Worm (Caenorhabditis elegans): Measurements from ENCODE around the gene ZC196.5.
"Not testable (repeated sequence)": the region's sequence is repeated elsewhere in the genome, so short reads cannot be mapped to it uniquely, and the experiment has no call there.

ZC196.5 gene

ce11 chrV:8696218-8696617 is 33.0 kb upstream of the ZC196.5 start, which contains the start of gene ZC190.10:
Gene ZC190.10 (minus strand): TSS chrV:8696318.
- not testable (repeated sequence) for TF ChIP-seq elt-1 (tag; optimal IDR thresholded peaks at IDR 0.05; ENCODE audit: borderline replicate concordance, insufficient read depth); cnd-1 (tag; optimal IDR thresholded peaks at IDR 0.05); snpc-4 (tag; optimal IDR thresholded peaks at IDR 0.05)

DNA sequence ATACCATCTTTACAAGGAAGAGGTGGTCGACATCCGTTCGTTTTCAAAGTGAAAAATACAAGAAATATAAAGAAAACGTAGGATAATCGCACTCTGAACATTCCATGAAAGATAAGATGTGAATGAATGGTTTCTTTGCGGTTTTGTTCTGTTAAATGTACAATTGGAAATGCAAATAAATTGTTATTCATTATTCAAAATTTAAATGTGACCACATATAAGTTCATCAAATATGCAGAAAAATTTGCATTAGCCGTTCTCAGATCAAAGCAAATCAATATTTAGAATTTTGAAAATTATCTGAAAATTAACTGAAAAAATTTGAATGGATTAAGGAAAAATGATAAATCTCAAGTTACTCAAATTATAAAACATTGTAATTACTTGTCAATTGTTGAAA is 17.3 kb upstream of the ZC196.5 start, which contains the start of gene ZC178.2:
Gene ZC178.2, minus strand, starts transcription at position 101 of the 400 bp plus-strand sequence.
- TF ChIP-seq nhr-2 (tag; optimal IDR thresholded peaks at IDR 0.05) (no peak), blmp-1 (tag; optimal IDR thresholded peaks at IDR 0.05) (no peak), drap-1 (GFP tag; optimal IDR thresholded peaks at IDR 0.05) (no peak), lin-13 (tag; optimal IDR thresholded peaks at IDR 0.05) (no peak), lin-32 (GFP tag; optimal IDR thresholded peaks at IDR 0.05) (no peak), ham-2 (GFP tag; optimal IDR thresholded peaks at IDR 0.05) (no peak), unc-62 (GFP tag; optimal IDR thresholded peaks at IDR 0.05) (no peak), bed-3 (GFP tag; optimal IDR thresholded peaks at IDR 0.05) (no peak)

DNA sequence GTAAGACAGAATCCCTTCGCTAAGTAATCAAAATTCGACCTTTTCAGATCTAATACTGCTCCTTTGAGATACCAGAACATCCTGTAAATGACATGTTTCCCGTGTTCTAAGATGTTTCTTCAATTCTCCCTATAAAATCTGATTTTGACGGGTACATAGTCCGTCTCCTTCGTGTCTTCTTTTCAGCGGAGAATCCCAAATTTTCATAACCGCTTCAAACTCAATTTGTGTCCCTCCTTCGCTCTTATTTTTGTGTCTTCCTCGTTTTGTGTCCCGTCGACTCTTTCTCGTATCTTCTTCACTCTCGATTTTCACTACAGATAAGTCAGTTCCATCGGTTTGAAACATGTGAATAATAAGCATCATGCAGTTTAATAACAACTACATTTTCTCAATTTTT is 13.0 kb upstream of the ZC196.5 start, which contains the start of gene glr-5:
Gene glr-5, plus strand, starts transcription at position 321 of the 400 bp plus-strand sequence.
- no peak for TF ChIP-seq mls-2 (tag; optimal IDR thresholded peaks at IDR 0.05)
- TF ChIP-seq tbx-8 (GFP tag; optimal IDR thresholded peaks at IDR 0.05) = no peak
- no peak for TF ChIP-seq unc-62 (GFP tag; optimal IDR thresholded peaks at IDR 0.05)
- no peak for TF ChIP-seq ham-2 (GFP tag; optimal IDR thresholded peaks at IDR 0.05)
- no peak for TF ChIP-seq nhr-76 (tag; optimal IDR thresholded peaks at IDR 0.05)
- no peak for TF ChIP-seq cnd-1 (tag; optimal IDR thresholded peaks at IDR 0.05)
- no peak for TF ChIP-seq sptf-1 (tag; optimal IDR thresholded peaks at IDR 0.05)
- TF ChIP-seq ces-1 (GFP tag; optimal IDR thresholded peaks at IDR 0.05) = peak; percentile 86

- TF ChIP-seq ztf-11 (tag; optimal IDR thresholded peaks at IDR 0.05) = no peak
- TF ChIP-seq lsy-2 (tag; optimal IDR thresholded peaks at IDR 0.05) = no peak
Observed at ce11 chrV:8718399-8718798, 10.8 kb upstream of the ZC196.5 start.

ce11 chrV:8722160-8722559 is 7.0 kb upstream of the ZC196.5 start, which contains the start of gene ZC196.8:
Gene ZC196.8 (minus strand): TSS chrV:8722260.
- TF ChIP-seq unc-39 (tag; optimal IDR thresholded peaks at IDR 0.05); ham-2 (GFP tag; optimal IDR thresholded peaks at IDR 0.05); sptf-1 (tag; optimal IDR thresholded peaks at IDR 0.05): not testable (repeated sequence)

ce11 chrV:8726228-8726627 is 3.0 kb upstream of the ZC196.5 start, which contains the start of gene droe-8:
Gene droe-8 (plus strand): TSS chrV:8726528.
- TF ChIP-seq nhr-2 (tag; optimal IDR thresholded peaks at IDR 0.05); ham-2 (GFP tag; optimal IDR thresholded peaks at IDR 0.05); sem-2 (GFP tag; optimal IDR thresholded peaks at IDR 0.05): not testable (repeated sequence)

ce11 chrV:8727077-8727476 is 2.1 kb upstream of the ZC196.5 start, which contains the start of gene ZC196.9:
Gene ZC196.9 (minus strand): TSS chrV:8727177.
- TF ChIP-seq ztf-11 (tag; optimal IDR thresholded peaks at IDR 0.05) (no peak), mab-5 (tag; optimal IDR thresholded peaks at IDR 0.05) (no peak), unc-120 (tag; optimal IDR thresholded peaks at IDR 0.05; ENCODE audit: poor library complexity, severe bottlenecking) (no peak), unc-39 (tag; optimal IDR thresholded peaks at IDR 0.05) (no peak), mep-1 (tag; optimal IDR thresholded peaks at IDR 0.05) (no peak), nhr-2 (tag; optimal IDR thresholded peaks at IDR 0.05) (no peak), sptf-1 (tag; optimal IDR thresholded peaks at IDR 0.05) (no peak), lsy-2 (tag; optimal IDR thresholded peaks at IDR 0.05) (no peak), mls-2 (tag; optimal IDR thresholded peaks at IDR 0.05) (no peak), flh-1 (GFP tag; optimal IDR thresholded peaks at IDR 0.05) (no peak), elt-3 (tag; optimal IDR thresholded peaks at IDR 0.05) (no peak)

ce11 chrV:8730991-8731390 is 1.8 kb downstream of the ZC196.5 start:
- TF ChIP-seq nhr-76 (tag; optimal IDR thresholded peaks at IDR 0.05) = no peak

All from whole organism, mixed stage, embryonic.